Worm (Caenorhabditis elegans) whole organism, L3 larva: ENCODE data around the gene C55C3.4.

ENCODE experiments used
- R02D3.7 ChIP-seq: fragments of 150-350 bp; optimal IDR thresholded peaks from 2 replicates; lab custom pipeline; 2014; ENCODE audit warnings: missing biosample characterization, missing genetic modification characterization
- aly-2 ChIP-seq: fragments of 150-350 bp; optimal IDR thresholded peaks from 2 replicates; lab custom pipeline; 2014; ENCODE audit warnings: missing biosample characterization, missing genetic modification characterization
- ama-1 ChIP-seq: fragments of 150-350 bp; optimal IDR thresholded peaks from 2 replicates; lab custom pipeline; 2018
- ceh-16 ChIP-seq: sonication (generic microtip); optimal IDR thresholded peaks from 2 replicates; lab custom pipeline; 2017; ENCODE audit warnings: missing biosample characterization, missing genetic modification characterization
- ceh-28 ChIP-seq: fragments of 150-350 bp; optimal IDR thresholded peaks from 2 replicates; lab custom pipeline; 2014; ENCODE audit warnings: missing biosample characterization, missing genetic modification reagents, missing genetic modification characterization
- ceh-82 ChIP-seq: fragments of 150-350 bp; optimal IDR thresholded peaks from 2 replicates; lab custom pipeline; 2014; ENCODE audit warnings: missing biosample characterization, missing genetic modification characterization
- ceh-9 ChIP-seq: sonication (generic microtip); optimal IDR thresholded peaks from 2 replicates; lab custom pipeline; 2018; ENCODE audit warnings: missing biosample characterization, missing genetic modification characterization
- daf-12 ChIP-seq: fragments of 150-350 bp; optimal IDR thresholded peaks from 2 replicates; lab custom pipeline; 2014; ENCODE audit warnings: missing biosample characterization, missing genetic modification reagents, missing genetic modification characterization
- egl-27 ChIP-seq: sonication (generic microtip); optimal IDR thresholded peaks from 4 replicates; lab custom pipeline; 2017; ENCODE audit warnings: missing biosample characterization, missing genetic modification reagents, missing genetic modification characterization
- egl-5 ChIP-seq: fragments of 150-350 bp; optimal IDR thresholded peaks from 2 replicates; lab custom pipeline; 2017; ENCODE audit warnings: missing biosample characterization, missing genetic modification reagents, missing genetic modification characterization, inconsistent platforms
- elt-1 ChIP-seq: fragments of 150-350 bp; optimal IDR thresholded peaks from 2 replicates; lab custom pipeline; 2014; ENCODE audit warnings: missing biosample characterization, missing genetic modification characterization
- elt-2 ChIP-seq: sonication (generic microtip); optimal IDR thresholded peaks from 2 replicates; lab custom pipeline; 2016; ENCODE audit warnings: missing genetic modification reagents, mild to moderate bottlenecking, missing genetic modification characterization, missing compliant biosample characterization
- elt-3 ChIP-seq, 3 experiments: fragments of 150-350 bp in 1 of 3; sonication (generic microtip) in 2 of 3; optimal IDR thresholded peaks; 2 replicates in 2 of 3; 4 replicates in 1 of 3; lab custom pipeline; 2014 to 2017; ENCODE audit warnings: missing biosample characterization in 3 of 3, missing genetic modification characterization in 3 of 3
- eor-1 ChIP-seq, 2 experiments: fragments of 150-350 bp; optimal IDR thresholded peaks; 2 replicates each; lab custom pipeline; 2014 to 2018; ENCODE audit warnings: missing biosample characterization in 2 of 2, missing genetic modification characterization in 2 of 2
- fkh-2 ChIP-seq: fragments of 150-350 bp; optimal IDR thresholded peaks from 2 replicates; lab custom pipeline; 2014; ENCODE audit warnings: missing biosample characterization, missing genetic modification reagents, missing genetic modification characterization
- hmg-11 ChIP-seq: sonication (generic microtip); optimal IDR thresholded peaks from 2 replicates; lab custom pipeline; 2016; ENCODE audit warnings: missing genetic modification characterization, missing compliant biosample characterization
- jun-1 ChIP-seq: fragments of 150-350 bp; optimal IDR thresholded peaks from 2 replicates; lab custom pipeline; 2014; ENCODE audit warnings: missing biosample characterization, missing genetic modification reagents, missing genetic modification characterization
- lin-15B ChIP-seq: fragments of 150-350 bp; optimal IDR thresholded peaks from 2 replicates; lab custom pipeline; 2014; ENCODE audit warnings: missing biosample characterization, missing genetic modification characterization
- lsy-12 ChIP-seq: sonication (generic microtip); optimal IDR thresholded peaks from 2 replicates; lab custom pipeline; 2016; ENCODE audit warnings: mild to moderate bottlenecking, missing genetic modification characterization, missing compliant biosample characterization
- nfya-1 ChIP-seq: sonication (generic microtip); optimal IDR thresholded peaks from 2 replicates; lab custom pipeline; 2017; ENCODE audit warnings: missing genetic modification characterization, mild to moderate bottlenecking, missing compliant biosample characterization, antibody characterized with exemption, moderate library complexity; ENCODE audit not compliant: insufficient read depth
- nhr-11 ChIP-seq: fragments of 150-350 bp; optimal IDR thresholded peaks from 2 replicates; lab custom pipeline; 2014; ENCODE audit warnings: missing biosample characterization, missing genetic modification characterization
- nhr-12 ChIP-seq: fragments of 150-350 bp; optimal IDR thresholded peaks from 2 replicates; lab custom pipeline; 2014; ENCODE audit warnings: missing biosample characterization, missing genetic modification characterization
- nhr-23 ChIP-seq: fragments of 150-350 bp; optimal IDR thresholded peaks from 2 replicates; lab custom pipeline; 2014; ENCODE audit warnings: missing biosample characterization, missing genetic modification reagents, missing genetic modification characterization
- nhr-237 ChIP-seq: fragments of 150-350 bp; optimal IDR thresholded peaks from 2 replicates; lab custom pipeline; 2014; ENCODE audit warnings: missing biosample characterization, missing genetic modification characterization
- nhr-25 ChIP-seq: sonication (generic microtip); optimal IDR thresholded peaks from 2 replicates; lab custom pipeline; 2017; ENCODE audit warnings: missing biosample characterization, missing genetic modification characterization
- nhr-28 ChIP-seq: fragments of 150-350 bp; optimal IDR thresholded peaks from 2 replicates; lab custom pipeline; 2014; ENCODE audit warnings: missing biosample characterization, missing genetic modification characterization
- nhr-43 ChIP-seq: sonication (generic microtip); optimal IDR thresholded peaks from 2 replicates; lab custom pipeline; 2016; ENCODE audit warnings: mild to moderate bottlenecking, missing genetic modification characterization, missing compliant biosample characterization; ENCODE audit not compliant: poor library complexity, severe bottlenecking
- nhr-76 ChIP-seq: fragments of 150-350 bp; sonication (generic microtip); optimal IDR thresholded peaks from 5 replicates; lab custom pipeline; 2014; ENCODE audit warnings: missing biosample characterization, missing genetic modification characterization
- nhr-77 ChIP-seq: fragments of 150-350 bp; optimal IDR thresholded peaks from 2 replicates; lab custom pipeline; 2014; ENCODE audit warnings: missing biosample characterization, missing genetic modification characterization
- pha-4 ChIP-seq: fragments of 150-350 bp; optimal IDR thresholded peaks from 2 replicates; lab custom pipeline; 2014; ENCODE audit warnings: missing biosample characterization, missing genetic modification reagents, missing genetic modification characterization
- pqm-1 ChIP-seq: fragments of 150-350 bp; optimal IDR thresholded peaks from 2 replicates; lab custom pipeline; 2017; ENCODE audit warnings: missing biosample characterization, missing genetic modification characterization, inconsistent platforms
- sea-2 ChIP-seq: fragments of 150-350 bp; sonication (generic microtip); optimal IDR thresholded peaks from 4 replicates; lab custom pipeline; 2014; ENCODE audit warnings: missing biosample characterization, missing genetic modification reagents, missing genetic modification characterization
- skn-1 ChIP-seq: fragments of 150-350 bp; optimal IDR thresholded peaks from 2 replicates; lab custom pipeline; 2014; ENCODE audit warnings: missing biosample characterization, missing genetic modification characterization
- snpc-4 ChIP-seq: fragments of 150-350 bp; optimal IDR thresholded peaks from 2 replicates; lab custom pipeline; 2014; ENCODE audit warnings: missing biosample characterization, missing genetic modification characterization
- tbx-2 ChIP-seq: sonication (generic microtip); optimal IDR thresholded peaks from 2 replicates; lab custom pipeline; 2016; ENCODE audit warnings: mild to moderate bottlenecking, missing genetic modification characterization, missing compliant biosample characterization
- unc-39 ChIP-seq: sonication (generic microtip); optimal IDR thresholded peaks from 4 replicates; lab custom pipeline; 2017; ENCODE audit warnings: missing biosample characterization, missing genetic modification characterization
- ztf-11 ChIP-seq: fragments of 150-350 bp; optimal IDR thresholded peaks from 2 replicates; lab custom pipeline; 2014; ENCODE audit warnings: missing biosample characterization, missing genetic modification characterization
- ztf-4 ChIP-seq: fragments of 150-350 bp; optimal IDR thresholded peaks from 2 replicates; lab custom pipeline; 2014; ENCODE audit warnings: missing biosample characterization, missing genetic modification characterization

Gene C55C3.4

DNA sequence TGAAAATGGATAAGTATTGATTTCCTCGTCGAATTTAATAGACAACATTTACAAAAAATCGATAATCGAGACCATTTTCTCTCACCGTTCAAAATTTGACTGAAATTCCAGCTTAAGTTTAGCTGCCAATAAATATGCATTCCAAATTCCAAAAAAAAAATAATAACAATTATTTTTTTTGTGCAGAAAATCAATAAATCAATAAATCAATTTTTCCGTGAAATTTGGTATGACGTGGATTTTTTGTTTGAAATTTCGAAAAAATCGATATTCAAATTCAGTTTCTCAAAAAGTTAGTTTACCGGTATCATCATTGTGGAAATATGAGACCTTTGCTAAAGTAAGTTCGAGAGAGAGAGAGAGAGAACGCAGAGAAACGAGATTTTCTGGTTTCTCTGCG, 7.1 kb upstream of the C55C3.4 start, which contains the start of gene C55C3.3:
C55C3.3 (plus strand) TSS at position 274 of the 400 bp plus-strand sequence.
- TF ChIP-seq ceh-28 (tag; lab: Kevin White, UChicago) (peak; percentile 97), ztf-4 (no peak)

DNA sequence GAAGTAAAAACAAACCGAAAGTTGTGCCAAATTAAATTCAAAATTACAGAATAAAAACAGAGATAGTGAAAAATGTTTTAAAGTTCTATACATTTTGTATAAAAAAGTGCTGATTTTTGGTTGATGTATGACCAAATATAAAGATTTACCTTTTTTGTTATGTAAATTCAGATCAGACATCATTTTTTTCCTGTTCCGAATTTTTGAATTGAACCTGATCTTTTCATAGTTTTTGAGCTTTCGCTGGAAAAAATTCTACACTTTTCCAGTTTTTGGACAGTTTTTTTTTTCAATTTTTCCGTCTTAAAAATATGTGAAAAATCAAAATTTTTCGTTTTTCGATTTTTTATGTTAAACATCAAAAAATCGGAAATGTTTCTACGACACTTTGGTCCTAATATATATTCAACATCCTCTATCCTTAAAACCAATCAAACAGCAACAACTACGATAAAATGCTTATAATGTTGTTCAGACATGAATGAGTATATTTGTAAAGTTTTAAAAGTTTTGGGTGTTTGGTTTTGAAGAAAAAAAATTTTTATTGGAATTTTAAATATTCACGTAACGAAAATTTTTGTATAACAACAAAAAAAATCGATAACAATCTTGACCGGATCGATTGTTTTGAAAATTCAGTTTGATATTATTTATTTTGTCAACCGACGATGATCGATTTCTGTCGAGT, 4.7 kb upstream of the C55C3.4 start, which contains the start of the genes C55C3.7 and C55C3.6:
C55C3.7 (minus strand) TSS at position 101 of the 688 bp plus-strand sequence.
C55C3.6 (plus strand) TSS at position 638 of the 688 bp plus-strand sequence.
- TF ChIP-seq fkh-2 (tag; lab: Kevin White, UChicago) (no peak), lsy-12 (tag; lab: Kevin White, UChicago) (no peak), R02D3.7 (tag; lab: Kevin White, UChicago) (no peak), nhr-25 (tag; lab: Kevin White, UChicago) (no peak), jun-1 (tag; lab: Kevin White, UChicago) (no peak), skn-1 (tag; lab: Kevin White, UChicago) (no peak), daf-12 (no peak), pqm-1 (no peak), nhr-11 (tag; lab: Kevin White, UChicago) (no peak), nfya-1 (no peak), elt-3 (tag; optimal IDR thresholded peaks at IDR 0.05; lab: Kevin White, UChicago) (no peak), ama-1 (lab: Kevin White, UChicago) (no peak), ceh-82 (tag; lab: Kevin White, UChicago) (no peak), snpc-4 (tag; lab: Kevin White, UChicago) (no peak), elt-2 (tag; lab: Kevin White, UChicago) (no peak), nhr-43 (tag; lab: Kevin White, UChicago) (no peak), ceh-16 (no peak), nhr-28 (tag; lab: Kevin White, UChicago) (no peak), hmg-11 (tag; lab: Kevin White, UChicago) (no peak), ztf-11 (tag; lab: Kevin White, UChicago) (no peak)

DNA sequence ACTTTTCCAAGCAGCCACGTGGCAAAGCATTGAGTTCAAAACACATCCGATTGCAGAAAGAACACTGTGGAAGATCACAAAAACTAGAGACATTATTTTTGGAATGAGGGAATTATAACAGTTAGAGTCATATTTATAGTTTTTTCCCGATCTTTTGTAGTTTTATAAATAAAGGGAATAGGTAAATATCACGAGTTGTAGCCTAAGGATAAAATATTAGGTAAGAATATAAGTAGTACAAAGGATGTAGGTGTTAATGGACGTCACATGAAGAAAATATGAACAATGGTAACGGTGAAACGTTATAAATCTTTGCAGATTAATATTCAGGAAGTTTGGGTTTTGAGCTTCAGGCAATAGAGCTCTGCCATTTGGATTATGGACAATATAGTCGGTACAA, 3.5 kb downstream of the C55C3.4 start, which contains the start of gene srd-5:
srd-5 (minus strand) TSS at position 101 of the 400 bp plus-strand sequence.
- TF ChIP-seq hmg-11 (tag; lab: Kevin White, UChicago) = no peak
- TF ChIP-seq tbx-2 (tag; lab: Kevin White, UChicago) = no peak
- no peak for TF ChIP-seq nhr-237 (tag; lab: Kevin White, UChicago)
- TF ChIP-seq skn-1 (tag; lab: Kevin White, UChicago) = no peak
- no peak for TF ChIP-seq ama-1 (lab: Kevin White, UChicago)
- TF ChIP-seq elt-1 = no peak
- no peak for TF ChIP-seq nhr-77 (tag; lab: Kevin White, UChicago)
- TF ChIP-seq sea-2 (GFP tag; lab: Kevin White, UChicago) = no peak
- no peak for TF ChIP-seq snpc-4 (tag; lab: Kevin White, UChicago)
- TF ChIP-seq ceh-28 (tag; lab: Kevin White, UChicago) = no peak
- no peak for TF ChIP-seq elt-2 (tag; lab: Kevin White, UChicago)

DNA sequence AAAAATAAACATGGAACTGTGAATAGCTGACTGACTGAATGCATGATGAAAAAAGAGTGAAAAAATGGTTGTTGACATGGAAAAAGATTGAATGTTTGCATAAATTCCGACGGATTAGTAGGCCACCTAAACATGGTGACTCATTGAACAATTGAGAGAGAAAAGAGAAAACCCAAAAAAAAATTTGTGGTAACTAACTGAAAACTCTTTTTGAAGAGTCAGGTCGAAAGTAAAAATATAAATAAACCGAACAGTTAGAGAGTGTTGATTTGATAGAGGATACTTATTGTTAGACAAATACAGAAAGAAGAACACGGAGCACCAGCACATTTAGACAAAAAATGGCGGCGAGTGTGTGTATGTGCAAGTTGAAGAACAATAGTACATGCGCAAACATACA, 6.6 kb downstream of the C55C3.4 start:
- TF ChIP-seq pha-4 (tag; lab: Kevin White, UChicago) (peak; percentile 86), hmg-11 (tag; lab: Kevin White, UChicago) (no peak)
- TF ChIP-seq, all 47 proteins: peak for 1

DNA sequence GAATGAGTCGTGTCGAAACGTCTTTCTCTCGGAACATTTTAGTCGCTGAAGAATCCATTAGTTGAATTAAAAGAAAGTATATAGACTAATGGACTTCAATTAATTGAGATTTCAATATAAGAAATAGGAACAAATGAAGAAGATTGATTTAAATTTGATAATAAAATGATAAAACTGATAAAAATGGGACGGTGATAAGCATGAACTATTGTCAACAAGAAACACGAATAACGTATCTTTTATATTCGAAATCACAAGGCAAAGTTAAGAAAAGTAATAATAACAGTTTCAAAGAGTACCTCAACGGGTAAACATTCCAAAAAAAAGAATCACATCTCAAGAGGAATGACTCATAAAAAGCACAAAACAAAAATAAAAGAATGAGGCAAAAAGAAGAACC, 8.5 kb downstream of the C55C3.4 start, which contains the start of gene T19E7.6:
T19E7.6 (minus strand) TSS at position 45 of the 400 bp plus-strand sequence.
- peak; percentile 64 for TF ChIP-seq pha-4 (tag; lab: Kevin White, UChicago)
- no peak for TF ChIP-seq nhr-23

DNA sequence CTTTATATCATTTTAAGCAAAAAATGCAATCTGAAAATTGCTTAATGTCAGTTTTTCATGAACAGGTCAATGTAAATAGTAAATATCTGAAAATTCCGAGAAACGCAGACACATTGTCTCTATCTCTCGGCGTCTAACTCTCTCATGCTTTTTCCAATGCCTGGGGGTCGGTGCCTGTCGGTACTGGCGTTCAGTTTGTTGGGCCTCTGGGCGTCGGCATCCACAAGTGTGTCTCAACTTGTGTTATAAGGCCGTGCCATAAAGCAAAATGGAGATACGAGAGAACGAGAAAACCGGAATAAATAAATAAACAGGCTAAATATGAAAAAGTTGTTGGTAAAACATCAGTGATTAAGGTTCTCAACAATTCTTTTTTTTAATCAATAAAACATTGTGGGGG, 10.8 kb downstream of the C55C3.4 start:
- TF ChIP-seq nhr-237 (tag; lab: Kevin White, UChicago) (no peak), egl-5 (tag; lab: Kevin White, UChicago) (peak; percentile 5), skn-1 (tag; lab: Kevin White, UChicago) (no peak), nhr-43 (tag; lab: Kevin White, UChicago) (peak; percentile 30), pha-4 (tag; lab: Kevin White, UChicago) (peak; percentile 94), snpc-4 (tag; lab: Kevin White, UChicago) (peak; percentile 46), pqm-1 (no peak), ceh-9 (tag; lab: Kevin White, UChicago) (no peak), ama-1 (lab: Kevin White, UChicago) (peak; percentile 81), ceh-28 (tag; lab: Kevin White, UChicago) (peak; percentile 62), lin-15B (no peak), tbx-2 (tag; lab: Kevin White, UChicago) (no peak), ztf-4 (no peak), sea-2 (GFP tag; lab: Kevin White, UChicago) (no peak), nhr-25 (tag; lab: Kevin White, UChicago) (no peak), eor-1 (tag; optimal IDR thresholded peaks at IDR 0.05; lab: Kevin White, UChicago) (no peak), unc-39 (tag; lab: Kevin White, UChicago) (no peak), nfya-1 (peak; percentile 57), egl-27 (tag; lab: Kevin White, UChicago) (no peak), R02D3.7 (tag; lab: Kevin White, UChicago) (no peak), nhr-76 (tag; lab: Kevin White, UChicago) (no peak), aly-2 (tag; lab: Kevin White, UChicago) (no peak), nhr-12 (tag; lab: Kevin White, UChicago) (no peak), elt-2 (tag; lab: Kevin White, UChicago) (peak; percentile 26), nhr-23 (peak; percentile 29)
